Fruit fly (Drosophila melanogaster) whole organism, embryonic: ENCODE results near the gene Snx27.

ENCODE experiments used
- B-H1 ChIP-seq: fragments of 200-800 bp; sonication (Bioruptor generic); IDR thresholded peaks from 3 replicates; pipeline ENCODE4 v1.3.6; 2022; ENCODE audit warnings: missing biosample characterization, missing genetic modification characterization
- CG10321 ChIP-seq: fragments of 200-800 bp; sonication (Bioruptor generic); IDR thresholded peaks from 2 replicates; pipeline ENCODE4 v1.3.6; 2022; ENCODE audit warnings: missing biosample characterization, missing genetic modification characterization
- CG1233 ChIP-seq: fragments of 200-800 bp; sonication (Bioruptor generic); optimal IDR thresholded peaks from 4 replicates; lab custom pipeline; 2018; ENCODE audit warnings: missing biosample characterization, mild to moderate bottlenecking, missing genetic modification characterization
- CG1792 ChIP-seq: fragments of 200-800 bp; sonication (Bioruptor generic); optimal IDR thresholded peaks from 2 replicates; lab custom pipeline; 2016; ENCODE audit warnings: missing biosample characterization, missing genetic modification characterization
- CG2678 ChIP-seq: fragments of 200-800 bp; sonication (Bioruptor generic); optimal IDR thresholded peaks from 3 replicates; lab custom pipeline; 2019; ENCODE audit warnings: missing biosample characterization, mild to moderate bottlenecking, missing genetic modification characterization, moderate library complexity
- CG3838 ChIP-seq: fragments of 200-800 bp; sonication (Bioruptor generic); optimal IDR thresholded peaks from 3 replicates; lab custom pipeline; 2016; ENCODE audit warnings: missing biosample characterization, missing genetic modification characterization
- CG4404 ChIP-seq: fragments of 200-800 bp; sonication (Bioruptor generic); IDR thresholded peaks from 2 replicates; pipeline ENCODE4 v1.3.6; 2022; ENCODE audit warnings: missing biosample characterization, missing genetic modification characterization
- CG5180 ChIP-seq: fragments of 200-800 bp; sonication (Bioruptor generic); optimal IDR thresholded peaks from 3 replicates; lab custom pipeline; 2017; ENCODE audit warnings: missing biosample characterization, missing genetic modification characterization, mild to moderate bottlenecking, moderate library complexity, missing genetic modification reagents
- CG6791 ChIP-seq: fragments of 200-800 bp; sonication (Bioruptor generic); IDR thresholded peaks from 3 replicates; pipeline ENCODE4 v1.3.6; 2022; ENCODE audit warnings: missing biosample characterization, missing genetic modification characterization; ENCODE audit not compliant: partially characterized antibody
- CG7357 ChIP-seq: fragments of 200-800 bp; sonication (Bioruptor generic); IDR thresholded peaks from 3 replicates; pipeline ENCODE4 v1.3.6; 2022; ENCODE audit warnings: missing biosample characterization, missing genetic modification characterization
- CG7839 ChIP-seq: fragments of 200-800 bp; sonication (Bioruptor generic); optimal IDR thresholded peaks from 3 replicates; lab custom pipeline; 2018; ENCODE audit warnings: missing biosample characterization, mild to moderate bottlenecking, missing genetic modification characterization, moderate library complexity
- CG7987 ChIP-seq: fragments of 200-800 bp; sonication (Bioruptor generic); optimal IDR thresholded peaks from 2 replicates; lab custom pipeline; 2018; ENCODE audit warnings: missing biosample characterization, mild to moderate bottlenecking, missing genetic modification characterization, moderate library complexity
- CG8290 ChIP-seq, 3 experiments: fragments of 200-800 bp; sonication (Bioruptor generic); optimal IDR thresholded peaks; 2 replicates each; lab custom pipeline; 2016 to 2019; ENCODE audit warnings: missing biosample characterization in 3 of 3, missing genetic modification characterization in 3 of 3, mild to moderate bottlenecking in 2 of 3, moderate library complexity in 1 of 3
- CG9932 ChIP-seq: fragments of 200-800 bp; sonication (Bioruptor generic); IDR thresholded peaks from 2 replicates; pipeline ENCODE4 v1.3.6; 2022; ENCODE audit warnings: missing biosample characterization, missing genetic modification characterization
- Camta ChIP-seq: fragments of 200-800 bp; sonication (Bioruptor generic); optimal IDR thresholded peaks from 2 replicates; lab custom pipeline; 2016; ENCODE audit warnings: missing biosample characterization, missing genetic modification characterization
- Dad ChIP-seq: fragments of 200-800 bp; sonication (Bioruptor generic); optimal IDR thresholded peaks from 3 replicates; lab custom pipeline; 2016; ENCODE audit warnings: missing biosample characterization, missing genetic modification characterization
- Drgx ChIP-seq: fragments of 200-800 bp; sonication (Bioruptor generic); IDR thresholded peaks from 2 replicates; pipeline ENCODE4 v1.3.6; 2022; ENCODE audit warnings: missing biosample characterization, missing genetic modification characterization
- E2f1 ChIP-seq: fragments of 200-800 bp; sonication (Bioruptor generic); IDR thresholded peaks from 2 replicates; pipeline ENCODE4 v1.3.6; 2022; ENCODE audit warnings: missing biosample characterization, missing genetic modification characterization
- Fer3 ChIP-seq: fragments of 200-800 bp; sonication (Bioruptor generic); optimal IDR thresholded peaks from 2 replicates; lab custom pipeline; 2018; ENCODE audit warnings: missing biosample characterization, mild to moderate bottlenecking, missing genetic modification characterization, moderate library complexity
- GATAe ChIP-seq: fragments of 200-800 bp; sonication (Bioruptor generic); conservative IDR thresholded peaks from 2 replicates; pipeline ENCODE4 v1.3.6; 2022; ENCODE audit warnings: missing biosample characterization, missing genetic modification characterization
- Hand ChIP-seq: fragments of 200-800 bp; sonication (Bioruptor generic); optimal IDR thresholded peaks from 2 replicates; lab custom pipeline; 2017; ENCODE audit warnings: mild to moderate bottlenecking, missing biosample characterization, missing genetic modification reagents, missing genetic modification characterization
- HmgZ ChIP-seq: fragments of 200-800 bp; sonication (Bioruptor generic); optimal IDR thresholded peaks from 2 replicates; lab custom pipeline; 2018; ENCODE audit warnings: missing biosample characterization, mild to moderate bottlenecking, missing genetic modification characterization
- Hmx ChIP-seq: fragments of 200-800 bp; sonication (Bioruptor generic); optimal IDR thresholded peaks from 2 replicates; lab custom pipeline; 2016; ENCODE audit warnings: missing biosample characterization, missing genetic modification characterization
- NFAT ChIP-seq: fragments of 200-800 bp; sonication (Bioruptor generic); IDR thresholded peaks from 2 replicates; pipeline ENCODE4 v1.3.6; 2022; ENCODE audit warnings: missing biosample characterization, missing genetic modification characterization
- Oaz ChIP-seq: fragments of 200-800 bp; sonication (Bioruptor generic); IDR thresholded peaks from 2 replicates; pipeline ENCODE4 v1.3.6; 2022; ENCODE audit warnings: missing biosample characterization, missing genetic modification characterization
- Sox102F ChIP-seq: fragments of 200-800 bp; sonication (Bioruptor generic); optimal IDR thresholded peaks from 2 replicates; lab custom pipeline; 2018; ENCODE audit warnings: missing biosample characterization, mild to moderate bottlenecking, missing genetic modification characterization, moderate library complexity
- Spps ChIP-seq: fragments of 200-800 bp; sonication (Bioruptor generic); optimal IDR thresholded peaks from 2 replicates; lab custom pipeline; 2018; ENCODE audit warnings: missing biosample characterization, mild to moderate bottlenecking, missing genetic modification characterization
- Ssrp ChIP-seq: fragments of 200-800 bp; sonication (Bioruptor generic); optimal IDR thresholded peaks from 2 replicates; lab custom pipeline; 2018; ENCODE audit warnings: missing biosample characterization, mild to moderate bottlenecking, missing genetic modification characterization, moderate library complexity
- ap ChIP-seq: fragments of 200-800 bp; sonication (Bioruptor generic); IDR thresholded peaks from 2 replicates; pipeline ENCODE4 v1.3.6; 2022; ENCODE audit warnings: missing biosample characterization, missing genetic modification characterization
- bowl ChIP-seq: fragments of 200-800 bp; sonication (Bioruptor generic); IDR thresholded peaks from 2 replicates; pipeline ENCODE4 v1.3.6; 2022; ENCODE audit warnings: missing biosample characterization, missing genetic modification characterization
- chif ChIP-seq, 2 experiments: fragments of 200-800 bp; sonication (Bioruptor generic); optimal IDR thresholded peaks; 3 replicates each; lab custom pipeline; 2016; ENCODE audit warnings: missing biosample characterization in 2 of 2, missing genetic modification characterization in 2 of 2
- chn ChIP-seq: fragments of 200-800 bp; sonication (Bioruptor generic); optimal IDR thresholded peaks from 2 replicates; lab custom pipeline; 2016; ENCODE audit warnings: missing biosample characterization, missing genetic modification characterization
- ci ChIP-seq: fragments of 200-800 bp; sonication (Bioruptor generic); IDR thresholded peaks from 3 replicates; pipeline ENCODE4 v1.3.6; 2022; ENCODE audit warnings: missing biosample characterization, missing genetic modification characterization
- crc ChIP-seq: fragments of 200-800 bp; sonication (Bioruptor generic); optimal IDR thresholded peaks from 2 replicates; lab custom pipeline; 2016; ENCODE audit warnings: missing biosample characterization, missing genetic modification characterization
- danr ChIP-seq: fragments of 200-800 bp; sonication (Bioruptor generic); IDR thresholded peaks from 2 replicates; pipeline ENCODE4 v1.3.6; 2022; ENCODE audit warnings: missing biosample characterization, missing genetic modification characterization
- dati ChIP-seq: fragments of 200-800 bp; sonication (Bioruptor generic); IDR thresholded peaks from 2 replicates; pipeline ENCODE4 v1.3.6; 2022; ENCODE audit warnings: missing biosample characterization, missing genetic modification characterization
- fu2 ChIP-seq: fragments of 200-800 bp; sonication (Bioruptor generic); optimal IDR thresholded peaks from 2 replicates; lab custom pipeline; 2016; ENCODE audit warnings: missing biosample characterization, missing genetic modification characterization
- gsb ChIP-seq: fragments of 200-800 bp; sonication (Bioruptor generic); IDR thresholded peaks from 2 replicates; pipeline ENCODE4 v1.3.6; 2022; ENCODE audit warnings: missing biosample characterization, missing genetic modification characterization
- kni ChIP-seq: fragments of 200-800 bp; sonication (Bioruptor generic); optimal IDR thresholded peaks from 3 replicates; lab custom pipeline; 2017; ENCODE audit warnings: mild to moderate bottlenecking, missing biosample characterization, missing genetic modification reagents, missing genetic modification characterization
- knrl ChIP-seq: fragments of 200-800 bp; sonication (Bioruptor generic); IDR thresholded peaks from 3 replicates; pipeline ENCODE4 v1.3.6; 2022; ENCODE audit warnings: missing biosample characterization, missing genetic modification characterization; ENCODE audit not compliant: partially characterized antibody
- lilli ChIP-seq: fragments of 200-800 bp; sonication (Bioruptor generic); optimal IDR thresholded peaks from 3 replicates; lab custom pipeline; 2016; ENCODE audit warnings: missing biosample characterization, missing genetic modification characterization
- phol ChIP-seq: fragments of 200-800 bp; sonication (Bioruptor generic); optimal IDR thresholded peaks from 3 replicates; lab custom pipeline; 2018; ENCODE audit warnings: missing biosample characterization, mild to moderate bottlenecking, missing genetic modification characterization, moderate library complexity
- sd ChIP-seq: fragments of 200-800 bp; sonication (Bioruptor generic); optimal IDR thresholded peaks from 3 replicates; lab custom pipeline; 2018; ENCODE audit warnings: missing biosample characterization, mild to moderate bottlenecking, missing genetic modification characterization, moderate library complexity
- stc ChIP-seq: fragments of 200-800 bp; sonication (Bioruptor generic); IDR thresholded peaks from 2 replicates; pipeline ENCODE4 v1.3.6; 2022; ENCODE audit warnings: missing biosample characterization, missing genetic modification characterization
- tgo ChIP-seq: fragments of 200-800 bp; sonication (Bioruptor generic); IDR thresholded peaks from 3 replicates; pipeline ENCODE4 v1.3.6; 2022; ENCODE audit warnings: missing biosample characterization, missing genetic modification characterization
- tin ChIP-seq: fragments of 200-800 bp; sonication (Bioruptor generic); optimal IDR thresholded peaks from 3 replicates; lab custom pipeline; 2016; ENCODE audit warnings: missing biosample characterization, missing genetic modification characterization
- twi ChIP-seq: fragments of 200-800 bp; optimal IDR thresholded peaks from 2 replicates; lab custom pipeline; 2019; ENCODE audit warnings: missing biosample characterization, mild to moderate bottlenecking, missing genetic modification characterization, moderate library complexity
- wdn ChIP-seq: fragments of 200-800 bp; sonication (Bioruptor generic); IDR thresholded peaks from 2 replicates; pipeline ENCODE4 v1.3.6; 2022; ENCODE audit warnings: missing biosample characterization, missing genetic modification characterization

Snx27 gene

dm6 chrX:5764001-5764892 lies 26.4 kb upstream of the Snx27 start, which contains the start of the genes MAPk-Ak2 and CG42699 (continued):
- TF ChIP-seq CG6791 (peak; percentile 79), phol (tag; lab: Kevin White, UChicago) (peak; percentile 20), Ssrp (tag; lab: Kevin White, UChicago) (no peak), danr (GFP tag; lab: Robert Waterston, UW) (peak; percentile 57; the same call in 1 of the 2 replicates), chn (peak; percentile 63), Hmx (GFP tag; lab: Kevin White, UChicago) (no peak), Camta (GFP tag; lab: Kevin White, UChicago) (peak; percentile 62), CG7839 (tag; lab: Kevin White, UChicago) (peak; percentile 45), chif (GFP tag; optimal IDR thresholded peaks at IDR 0.05; lab: Kevin White, UChicago) (peak; percentile 68 to 69), CG3838 (GFP tag; lab: Kevin White, UChicago) (peak; percentile 73), GATAe (GFP tag; lab: Robert Waterston, UW) (0 out of 2 replicates have a peak, but pooled peaks have one; percentile 26), stc (GFP tag; lab: Robert Waterston, UW) (peak; percentile 58; the same call in 1 of the 2 replicates), CG7987 (GFP tag; lab: Kevin White, UChicago) (peak; percentile 95), CG10321 (GFP tag; lab: Robert Waterston, UW) (peak; percentile 62), knrl (GFP tag; lab: Robert Waterston, UW) (peak; percentile 56; the same call in 2 of the 3 replicates), CG7357 (GFP tag; lab: Robert Waterston, UW) (no peak), wdn (GFP tag; lab: Robert Waterston, UW) (peak; percentile 24; the same call in 1 of the 2 replicates), dati (GFP tag; lab: Robert Waterston, UW) (no peak), B-H1 (GFP tag; lab: Robert Waterston, UW) (peak; percentile 22; the same call in 1 of the 3 replicates), CG1792 (peak; percentile 80), E2f1 (GFP tag; lab: Robert Waterston, UW) (peak; percentile 48; the same call in 1 of the 2 replicates), CG5180 (GFP tag; lab: Kevin White, UChicago) (peak; percentile 78), Sox102F (GFP tag; lab: Kevin White, UChicago) (no peak), crc (GFP tag; lab: Kevin White, UChicago) (peak; percentile 71), ci (GFP tag; lab: Robert Waterston, UW) (peak; percentile 90), gsb (GFP tag; lab: Robert Waterston, UW) (0 out of 2 replicates have a peak, but pooled peaks have one; percentile 36), fu2 (GFP tag; lab: Kevin White, UChicago) (peak; percentile 44), bowl (GFP tag; lab: Robert Waterston, UW) (0 out of 2 replicates have a peak, but pooled peaks have one; percentile 37), Dad (GFP tag; lab: Kevin White, UChicago) (peak; percentile 70), HmgZ (peak; percentile 75), Fer3 (tag; lab: Kevin White, UChicago) (peak; percentile 82), Spps (peak; percentile 51), ap (GFP tag; lab: Robert Waterston, UW) (peak; percentile 45; the same call in 1 of the 2 replicates), Oaz (GFP tag; lab: Robert Waterston, UW) (no peak), CG1233 (GFP tag; lab: Kevin White, UChicago) (peak; percentile 92), CG4404 (no peak), tgo (GFP tag; lab: Robert Waterston, UW) (peak; percentile 31; the same call in 2 of the 3 replicates), CG8290 (GFP tag; optimal IDR thresholded peaks at IDR 0.05; lab: Kevin White, UChicago) (peak; percentile 86), CG8290 (tag; optimal IDR thresholded peaks at IDR 0.05; lab: Kevin White, UChicago) (peak; percentile 76 to 88), twi (peak; percentile 15), tin (peak; percentile 40), kni (peak; percentile 99), NFAT (GFP tag; lab: Robert Waterston, UW) (peak; percentile 72), lilli (GFP tag; lab: Kevin White, UChicago) (peak; percentile 67), sd (tag; lab: Kevin White, UChicago) (peak; percentile 92), Hand (peak; percentile 62), Drgx (GFP tag; lab: Robert Waterston, UW) (no peak), CG2678 (tag; lab: Kevin White, UChicago) (peak; percentile 81), CG9932 (GFP tag; lab: Robert Waterston, UW) (peak; percentile 50)
